Worm (Caenorhabditis elegans): ENCODE results near the gene C30G12.6.

DNA sequence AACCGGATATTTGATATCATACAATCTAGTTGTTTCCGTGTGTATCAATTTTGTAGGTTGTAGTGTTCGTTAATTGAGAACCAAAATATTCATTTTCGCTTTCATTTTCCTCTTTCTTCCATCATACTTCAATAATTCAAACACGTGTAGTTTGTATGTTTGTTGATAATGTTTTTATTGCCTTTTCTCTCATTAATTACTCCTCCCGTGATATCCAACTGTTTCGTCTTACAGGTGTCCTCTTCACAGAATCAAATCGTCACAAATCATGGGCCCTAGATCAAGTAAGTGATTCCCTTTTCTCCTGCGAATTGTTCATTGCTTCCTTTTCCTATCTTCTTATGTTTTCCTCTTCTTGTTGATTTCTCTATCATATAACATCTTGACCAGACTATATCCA is 43.2 kb upstream of the C30G12.6 start, which contains the start of gene nhr-21:
- TF ChIP-seq ztf-11 (tag; optimal IDR thresholded peaks at IDR 0.05) (no peak), nhr-237 (tag; optimal IDR thresholded peaks at IDR 0.05) (no peak), bed-3 (GFP tag; optimal IDR thresholded peaks at IDR 0.05) (no peak), unc-62 (GFP tag; optimal IDR thresholded peaks at IDR 0.05) (peak; percentile 47), M03D4.4 (tag; optimal IDR thresholded peaks at IDR 0.05) (no peak), nhr-28 (tag; optimal IDR thresholded peaks at IDR 0.05) (no peak), nhr-12 (tag; optimal IDR thresholded peaks at IDR 0.05) (no peak), blmp-1 (tag; optimal IDR thresholded peaks at IDR 0.05) (no peak), mep-1 (tag; optimal IDR thresholded peaks at IDR 0.05) (no peak), ham-2 (GFP tag; optimal IDR thresholded peaks at IDR 0.05) (no peak), lsy-2 (tag; optimal IDR thresholded peaks at IDR 0.05) (no peak), cnd-1 (tag; optimal IDR thresholded peaks at IDR 0.05) (no peak)
